Worm (Caenorhabditis elegans): ENCODE measurements around the gene rpb-4.

DNA sequence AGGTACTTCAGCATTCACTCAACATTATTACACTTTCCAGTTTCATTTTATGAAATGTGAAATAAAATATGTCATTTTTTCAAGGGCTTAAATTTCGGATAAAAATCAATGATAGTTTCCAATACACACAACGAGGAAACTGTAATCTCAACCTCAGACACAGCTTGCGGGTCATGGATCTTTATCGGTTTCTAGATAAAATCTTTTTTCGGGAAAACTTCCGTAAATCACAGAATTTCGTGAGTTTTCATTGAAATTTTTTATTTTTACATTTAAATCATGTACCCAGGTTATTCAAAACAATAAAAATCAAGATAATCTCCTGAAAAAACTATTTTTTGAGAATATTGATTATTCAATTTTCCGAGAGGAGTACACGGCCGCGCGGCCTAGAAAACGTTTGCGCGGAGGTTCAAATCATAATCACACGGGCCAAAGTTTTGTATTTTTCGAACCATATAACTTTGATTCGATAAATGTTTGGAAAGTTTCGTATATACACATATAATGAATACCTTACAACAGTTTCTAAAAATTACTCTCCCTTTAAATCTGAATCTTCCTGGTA is 23.1 kb downstream of the rpb-4 start:
- TF ChIP-seq nhr-232 (tag; optimal IDR thresholded peaks at IDR 0.05) (no peak), ceh-9 (tag; optimal IDR thresholded peaks at IDR 0.05) (no peak), pha-4 (tag; optimal IDR thresholded peaks at IDR 0.05) (no peak), ama-1 (optimal IDR thresholded peaks at IDR 0.05) (no peak), hlh-6 (tag; optimal IDR thresholded peaks at IDR 0.05) (no peak), lin-11 (tag; optimal IDR thresholded peaks at IDR 0.05) (no peak), C38D4.7 (GFP tag; optimal IDR thresholded peaks at IDR 0.05) (no peak), ttx-3 (tag; optimal IDR thresholded peaks at IDR 0.05) (no peak), madf-2 (tag; optimal IDR thresholded peaks at IDR 0.05) (no peak), dve-1 (tag; optimal IDR thresholded peaks at IDR 0.05) (no peak), F13H6.1 (tag; optimal IDR thresholded peaks at IDR 0.05) (no peak), hlh-8 (tag; optimal IDR thresholded peaks at IDR 0.05) (no peak), nhr-11 (tag; optimal IDR thresholded peaks at IDR 0.05) (no peak), ceh-14 (tag; optimal IDR thresholded peaks at IDR 0.05) (no peak)
